Fruit fly (Drosophila melanogaster): ENCODE results near the gene CG31560.

- TF ChIP-seq Myc (optimal IDR thresholded peaks at IDR 0.05) (no peak), ttk (optimal IDR thresholded peaks at IDR 0.05) (no peak), insv (optimal IDR thresholded peaks at IDR 0.05) (no peak), h (optimal IDR thresholded peaks at IDR 0.05) (no peak)
Observed at dm6 chr3R:6285100-6285499, 24.7 kb upstream of the CG31560 start, which contains the start of gene CG15597.
